Fruit fly (Drosophila melanogaster) whole organism, wandering third instar larva: ENCODE results near the gene CG43117.

ENCODE experiments used
- Abd-B ChIP-seq: fragments of >200 bp; optimal IDR thresholded peaks from 2 replicates; lab custom pipeline; 2017; ENCODE audit warnings: missing biosample characterization, missing genetic modification characterization
- CG32264 ChIP-seq: fragments of 200-800 bp; sonication (Bioruptor generic); optimal IDR thresholded peaks from 2 replicates; lab custom pipeline; 2016; ENCODE audit warnings: missing biosample characterization, missing genetic modification characterization
- CG9705 ChIP-seq: fragments of 200-800 bp; sonication (Bioruptor generic); optimal IDR thresholded peaks from 2 replicates; lab custom pipeline; 2018; ENCODE audit warnings: missing biosample characterization, mild to moderate bottlenecking, missing genetic modification characterization
- CrebA ChIP-seq: fragments of 200-800 bp; sonication (Bioruptor generic); optimal IDR thresholded peaks from 2 replicates; lab custom pipeline; 2016; ENCODE audit warnings: missing biosample characterization, mild to moderate bottlenecking, missing genetic modification characterization, borderline replicate concordance
- Dfd ChIP-seq: fragments of >200 bp; optimal IDR thresholded peaks from 2 replicates; lab custom pipeline; 2017; ENCODE audit warnings: missing biosample characterization, missing genetic modification characterization
- Dif ChIP-seq: fragments of 200-275, 200-300 bp; sonication (Bioruptor generic); optimal IDR thresholded peaks from 2 replicates; lab custom pipeline; 2018; ENCODE audit warnings: missing biosample characterization, missing genetic modification characterization; ENCODE audit not compliant: partially characterized antibody
- GATAd ChIP-seq: sonication (Bioruptor generic); optimal IDR thresholded peaks from 2 replicates; lab custom pipeline; 2016; ENCODE audit warnings: missing biosample characterization, missing genetic modification characterization
- HLH106 ChIP-seq: fragments of 200-800 bp; optimal IDR thresholded peaks from 3 replicates; lab custom pipeline; 2019; ENCODE audit warnings: missing biosample characterization, mild to moderate bottlenecking, missing genetic modification characterization, moderate library complexity
- Hnf4 ChIP-seq: fragments of 200-800 bp; sonication (Bioruptor generic); optimal IDR thresholded peaks from 2 replicates; lab custom pipeline; 2016; ENCODE audit warnings: missing biosample characterization, mild to moderate bottlenecking, missing genetic modification characterization
- Hr78 ChIP-seq: fragments of >200 bp; optimal IDR thresholded peaks from 2 replicates; lab custom pipeline; 2017; ENCODE audit warnings: missing biosample characterization, missing genetic modification characterization
- Hr83 ChIP-seq: fragments of 200-300 bp; sonication (Bioruptor generic); optimal IDR thresholded peaks from 2 replicates; lab custom pipeline; 2016; ENCODE audit warnings: missing biosample characterization, mild to moderate bottlenecking, missing genetic modification characterization, moderate library complexity; ENCODE audit not compliant: poor library complexity, severe bottlenecking
- Jra ChIP-seq: sonication (Bioruptor generic); optimal IDR thresholded peaks from 2 replicates; lab custom pipeline; 2016; ENCODE audit warnings: missing biosample characterization, missing genetic modification characterization
- Mio ChIP-seq: sonication (Bioruptor generic); optimal IDR thresholded peaks from 2 replicates; lab custom pipeline; 2016; ENCODE audit warnings: missing biosample characterization, missing genetic modification characterization
- Myc ChIP-seq: fragments of >200 bp; optimal IDR thresholded peaks from 2 replicates; lab custom pipeline; 2017
- N ChIP-seq: fragments of >200 bp; optimal IDR thresholded peaks from 2 replicates; lab custom pipeline; 2018; ENCODE audit warnings: missing biosample characterization, missing external identifiers, missing genetic modification characterization
- OdsH ChIP-seq: fragments of 200-800 bp; sonication (Bioruptor generic); optimal IDR thresholded peaks from 2 replicates; lab custom pipeline; 2016; ENCODE audit warnings: missing biosample characterization, mild to moderate bottlenecking, missing genetic modification characterization
- Sp1 ChIP-seq: fragments of 200-800 bp; sonication (Bioruptor generic); optimal IDR thresholded peaks from 3 replicates; lab custom pipeline; 2019; ENCODE audit warnings: missing biosample characterization, mild to moderate bottlenecking, missing genetic modification characterization, moderate library complexity
- Vsx2 ChIP-seq: fragments of 200-300, 225-300 bp; sonication (Bioruptor generic); optimal IDR thresholded peaks from 2 replicates; lab custom pipeline; 2018; ENCODE audit warnings: missing biosample characterization, missing genetic modification characterization; ENCODE audit not compliant: partially characterized antibody
- br ChIP-seq: fragments of 200-800 bp; sonication (Bioruptor generic); optimal IDR thresholded peaks from 2 replicates; lab custom pipeline; 2016; ENCODE audit warnings: missing biosample characterization, missing genetic modification characterization
- brk ChIP-seq: fragments of 200-800 bp; sonication (Bioruptor generic); optimal IDR thresholded peaks from 2 replicates; lab custom pipeline; 2016; ENCODE audit warnings: missing biosample characterization, mild to moderate bottlenecking, missing genetic modification characterization
- dl ChIP-seq, 2 experiments: fragments of 175-275, 200-275 bp in 1 of 2; fragments of 200-275 bp in 1 of 2; sonication (Bioruptor generic); optimal IDR thresholded peaks; lab custom pipeline; 2018; ENCODE audit warnings: mild to moderate bottlenecking in 2 of 2, missing biosample characterization in 2 of 2, missing genetic modification characterization in 2 of 2, moderate library complexity in 2 of 2; ENCODE audit not compliant: partially characterized antibody in 2 of 2, insufficient read depth in 1 of 2
- dmrt93B ChIP-seq: fragments of 200-800 bp; sonication (Bioruptor generic); optimal IDR thresholded peaks from 2 replicates; lab custom pipeline; 2018; ENCODE audit warnings: missing biosample characterization, mild to moderate bottlenecking, missing genetic modification characterization
- dsf ChIP-seq: sonication (Bioruptor generic); optimal IDR thresholded peaks from 2 replicates; lab custom pipeline; 2016; ENCODE audit warnings: missing biosample characterization, missing genetic modification characterization, borderline replicate concordance
- ey ChIP-seq: fragments of 200-800 bp; sonication (Bioruptor generic); optimal IDR thresholded peaks from 2 replicates; lab custom pipeline; 2016; ENCODE audit warnings: missing biosample characterization, missing genetic modification characterization
- foxo ChIP-seq, 2 experiments: fragments of 200-800 bp; sonication (Bioruptor generic); optimal IDR thresholded peaks; 2 replicates in 1 of 2; 3 replicates in 1 of 2; lab custom pipeline; 2016 to 2017; ENCODE audit warnings: missing biosample characterization in 2 of 2, missing genetic modification characterization in 2 of 2
- fru ChIP-seq: fragments of 200-800 bp; sonication (Bioruptor generic); optimal IDR thresholded peaks from 3 replicates; lab custom pipeline; 2016; ENCODE audit warnings: missing biosample characterization, mild to moderate bottlenecking, missing genetic modification characterization
- h ChIP-seq: fragments of 200-800 bp; sonication (Bioruptor generic); optimal IDR thresholded peaks from 3 replicates; lab custom pipeline; 2016; ENCODE audit warnings: missing biosample characterization, mild to moderate bottlenecking, missing genetic modification characterization
- jim ChIP-seq: fragments of 175-275, 200-325 bp; sonication (Bioruptor generic); optimal IDR thresholded peaks from 2 replicates; lab custom pipeline; 2016; ENCODE audit warnings: missing biosample characterization, mild to moderate bottlenecking, missing genetic modification characterization
- lola ChIP-seq: fragments of >200 bp; optimal IDR thresholded peaks from 2 replicates; lab custom pipeline; 2017; ENCODE audit warnings: missing biosample characterization, missing genetic modification characterization
- pan ChIP-seq: fragments of >200 bp; optimal IDR thresholded peaks from 2 replicates; lab custom pipeline; 2017
- psq ChIP-seq: fragments of 200-800 bp; sonication (Bioruptor generic); optimal IDR thresholded peaks from 3 replicates; lab custom pipeline; 2017; ENCODE audit warnings: missing biosample characterization, mild to moderate bottlenecking, missing genetic modification characterization, moderate library complexity
- rgr ChIP-seq: fragments of 200-800 bp; sonication (Bioruptor generic); optimal IDR thresholded peaks from 3 replicates; lab custom pipeline; 2016; ENCODE audit warnings: missing biosample characterization, mild to moderate bottlenecking, missing genetic modification characterization
- sage ChIP-seq: fragments of 200-800 bp; sonication (Bioruptor generic); optimal IDR thresholded peaks from 2 replicates; lab custom pipeline; 2016; ENCODE audit warnings: missing biosample characterization, mild to moderate bottlenecking, missing genetic modification characterization
- sv ChIP-seq: fragments of 200-800 bp; sonication (Bioruptor generic); optimal IDR thresholded peaks from 3 replicates; lab custom pipeline; 2016; ENCODE audit warnings: missing biosample characterization, missing genetic modification characterization
- tai ChIP-seq: sonication (Bioruptor generic); optimal IDR thresholded peaks from 2 replicates; lab custom pipeline; 2016; ENCODE audit warnings: missing biosample characterization, missing genetic modification characterization
- usp ChIP-seq: fragments of >200 bp; optimal IDR thresholded peaks from 2 replicates; lab custom pipeline; 2017; ENCODE audit warnings: missing biosample characterization, missing genetic modification characterization
- woc ChIP-seq: sonication (Bioruptor generic); optimal IDR thresholded peaks from 2 replicates; lab custom pipeline; 2016; ENCODE audit warnings: missing biosample characterization, mild to moderate bottlenecking, missing genetic modification characterization

The CG43117 gene

dm6 chr3R:26485240-26485865 lies 30.8 kb downstream of the CG43117 start:
- no peak for TF ChIP-seq foxo (GFP tag; optimal IDR thresholded peaks at IDR 0.05; lab: Kevin White, UChicago)
- TF ChIP-seq Dif (GFP tag; lab: Kevin White, UChicago): no peak
- no peak for TF ChIP-seq lola (GFP tag; lab: Kevin White, UChicago)
- no peak for TF ChIP-seq h

dm6 chr3R:26489456-26489855 lies 34.9 kb downstream of the CG43117 start:
- TF ChIP-seq lola (GFP tag; lab: Kevin White, UChicago) (no peak), Mio (GFP tag; lab: Kevin White, UChicago) (no peak), rgr (GFP tag; lab: Kevin White, UChicago) (no peak), pan (no peak), HLH106 (tag; lab: Kevin White, UChicago) (peak; percentile 31), usp (GFP tag; lab: Kevin White, UChicago) (no peak), N (GFP tag; lab: Kevin White, UChicago) (no peak), dsf (GFP tag; lab: Kevin White, UChicago) (no peak), foxo (GFP tag; optimal IDR thresholded peaks at IDR 0.05; lab: Kevin White, UChicago) (peak in 1 of 2 experiments; percentile 48), GATAd (GFP tag; lab: Kevin White, UChicago) (no peak), dmrt93B (GFP tag; lab: Kevin White, UChicago) (no peak), tai (GFP tag; lab: Kevin White, UChicago) (no peak), ey (GFP tag; lab: Kevin White, UChicago) (peak; percentile 31), Hnf4 (GFP tag; lab: Kevin White, UChicago) (peak; percentile 2), Hr78 (no peak), Dfd (GFP tag; lab: Kevin White, UChicago) (no peak), dl (GFP tag; optimal IDR thresholded peaks at IDR 0.05; lab: Kevin White, UChicago; ENCODE audit: insufficient read depth in 1 of 2, partially characterized antibody in 2 of 2) (no peak), OdsH (peak; percentile 3), fru (GFP tag; lab: Kevin White, UChicago) (peak; percentile 36), br (no peak), sv (GFP tag; lab: Kevin White, UChicago) (no peak), jim (GFP tag; lab: Kevin White, UChicago) (no peak), brk (GFP tag; lab: Kevin White, UChicago) (no peak), h (peak; percentile 55), CG9705 (GFP tag; lab: Kevin White, UChicago) (no peak), Jra (GFP tag; lab: Kevin White, UChicago) (no peak), CG32264 (GFP tag; lab: Kevin White, UChicago) (no peak), CrebA (GFP tag; lab: Kevin White, UChicago) (no peak), Dif (GFP tag; lab: Kevin White, UChicago) (no peak), Sp1 (GFP tag; lab: Kevin White, UChicago) (peak; percentile 18), woc (GFP tag; lab: Kevin White, UChicago) (no peak), psq (peak; percentile 6)

dm6 chr3R:26494247-26494646 lies 39.7 kb downstream of the CG43117 start:
- TF ChIP-seq HLH106 (tag; lab: Kevin White, UChicago): peak; percentile 1
- TF ChIP-seq Dfd (GFP tag; lab: Kevin White, UChicago): no peak

dm6 chr3R:26496356-26496755 lies 41.8 kb downstream of the CG43117 start:
- TF ChIP-seq CG9705 (GFP tag; lab: Kevin White, UChicago) (no peak), foxo (GFP tag; optimal IDR thresholded peaks at IDR 0.05; lab: Kevin White, UChicago) (peak in 1 of 2 experiments; percentile 38), fru (GFP tag; lab: Kevin White, UChicago) (peak; percentile 36), tai (GFP tag; lab: Kevin White, UChicago) (no peak), OdsH (no peak), dl (GFP tag; optimal IDR thresholded peaks at IDR 0.05; lab: Kevin White, UChicago; ENCODE audit: insufficient read depth in 1 of 2, partially characterized antibody in 2 of 2) (no peak), lola (GFP tag; lab: Kevin White, UChicago) (no peak), GATAd (GFP tag; lab: Kevin White, UChicago) (no peak), Vsx2 (GFP tag; lab: Kevin White, UChicago) (no peak), Hnf4 (GFP tag; lab: Kevin White, UChicago) (no peak), Hr78 (no peak), Dfd (GFP tag; lab: Kevin White, UChicago) (no peak), Mio (GFP tag; lab: Kevin White, UChicago) (no peak), sage (GFP tag; lab: Kevin White, UChicago) (no peak), jim (GFP tag; lab: Kevin White, UChicago) (no peak), Hr83 (GFP tag; lab: Kevin White, UChicago) (no peak), Sp1 (GFP tag; lab: Kevin White, UChicago) (no peak), woc (GFP tag; lab: Kevin White, UChicago) (no peak), Jra (GFP tag; lab: Kevin White, UChicago) (no peak), Dif (GFP tag; lab: Kevin White, UChicago) (no peak), Abd-B (GFP tag; lab: Kevin White, UChicago) (no peak), Myc (lab: Kevin White, UChicago) (no peak), HLH106 (tag; lab: Kevin White, UChicago) (peak; percentile 1), h (peak; percentile 35), CrebA (GFP tag; lab: Kevin White, UChicago) (no peak), dmrt93B (GFP tag; lab: Kevin White, UChicago) (no peak)
- TF ChIP-seq, all 38 proteins: peak for 4
